Worm (Caenorhabditis elegans) whole organism, L4 larva: Measurements from ENCODE around the gene str-82.

Experiments used
- F49E8.2 ChIP-seq: sonication (generic microtip); optimal IDR thresholded peaks from 2 replicates; lab custom pipeline; 2016; ENCODE audit warnings: missing compliant biosample characterization, mild to moderate bottlenecking, missing genetic modification characterization, borderline replicate concordance
- T20F7.1 ChIP-seq: fragments of 200-800 bp; sonication (Bioruptor generic); optimal IDR thresholded peaks from 2 replicates; lab custom pipeline; 2018; ENCODE audit warnings: mild to moderate bottlenecking, missing genetic modification characterization, missing compliant biosample characterization
- Y48G9A.11 ChIP-seq: fragments of 200-800 bp; sonication (Bioruptor generic); IDR thresholded peaks from 2 replicates; pipeline ENCODE4 v1.3.6; 2022; ENCODE audit warnings: missing genetic modification reagents, missing genetic modification characterization, missing compliant biosample characterization
- Y5F2A.4 ChIP-seq: fragments of 200-800 bp; sonication (Bioruptor generic); optimal IDR thresholded peaks from 2 replicates; lab custom pipeline; 2018; ENCODE audit warnings: mild to moderate bottlenecking, missing genetic modification characterization, missing compliant biosample characterization
- ZK546.5 ChIP-seq, 2 experiments: sonication (generic microtip); optimal IDR thresholded peaks; 2 replicates each; lab custom pipeline; 2017; ENCODE audit warnings: missing biosample characterization in 2 of 2, missing genetic modification characterization in 2 of 2
- aha-1 ChIP-seq: fragments of 150-350 bp; peaks from one replicate; lab custom pipeline; 2014; ENCODE audit warnings: missing biosample characterization, missing genetic modification characterization
- ceh-20 ChIP-seq: fragments of 200-800 bp; sonication (Bioruptor generic); IDR thresholded peaks from 2 replicates; pipeline ENCODE4 v1.3.6; 2022; ENCODE audit warnings: missing genetic modification reagents, missing genetic modification characterization, missing compliant biosample characterization
- ceh-62 ChIP-seq: sonication (generic microtip); optimal IDR thresholded peaks from 2 replicates; lab custom pipeline; 2017; ENCODE audit warnings: missing biosample characterization, missing genetic modification characterization
- daf-16 ChIP-seq, 3 experiments: sonication (generic microtip); optimal IDR thresholded peaks; 2 replicates each; lab custom pipeline; 2016 to 2017; ENCODE audit warnings: missing genetic modification characterization in 3 of 3, missing genetic modification reagents in 3 of 3, mild to moderate bottlenecking in 2 of 3, missing compliant biosample characterization in 2 of 3, missing biosample characterization in 1 of 3, moderate library complexity in 1 of 3
- daf-19 ChIP-seq: fragments of 200-800 bp; sonication (Bioruptor generic); conservative IDR thresholded peaks from 2 replicates; pipeline ENCODE4 v1.3.6; 2022; ENCODE audit warnings: missing genetic modification characterization, missing compliant biosample characterization
- dmd-6 ChIP-seq: fragments of 200-800 bp; sonication (Bioruptor generic); IDR thresholded peaks from 2 replicates; pipeline ENCODE4 v1.3.6; 2022; ENCODE audit warnings: missing genetic modification reagents, missing genetic modification characterization, missing compliant biosample characterization
- dmd-8 ChIP-seq: fragments of 200-800 bp; sonication (Bioruptor generic); IDR thresholded peaks from 2 replicates; pipeline ENCODE4 v1.3.6; 2022; ENCODE audit warnings: missing genetic modification characterization, missing compliant biosample characterization
- dve-1 ChIP-seq: sonication (generic microtip); optimal IDR thresholded peaks from 2 replicates; lab custom pipeline; 2017; ENCODE audit warnings: antibody characterized with exemption, mild to moderate bottlenecking, missing genetic modification characterization, missing compliant biosample characterization; ENCODE audit not compliant: insufficient read depth
- fos-1 ChIP-seq: fragments of 150-350 bp; optimal IDR thresholded peaks from 2 replicates; lab custom pipeline; 2014; ENCODE audit warnings: missing biosample characterization, missing genetic modification characterization
- hlh-11 ChIP-seq: fragments of 200-800 bp; sonication (Bioruptor generic); optimal IDR thresholded peaks from 2 replicates; lab custom pipeline; 2018; ENCODE audit warnings: mild to moderate bottlenecking, missing genetic modification characterization, missing compliant biosample characterization
- jun-1 ChIP-seq: fragments of 150-350 bp; optimal IDR thresholded peaks from 2 replicates; lab custom pipeline; 2014; ENCODE audit warnings: missing biosample characterization, missing genetic modification reagents, missing genetic modification characterization
- lin-13 ChIP-seq: fragments of 150-350 bp; optimal IDR thresholded peaks from 2 replicates; lab custom pipeline; 2014; ENCODE audit warnings: missing biosample characterization, missing genetic modification reagents, missing genetic modification characterization
- lin-29 ChIP-seq: fragments of 200-800 bp; sonication (Bioruptor generic); IDR thresholded peaks from 2 replicates; pipeline ENCODE4 v1.3.6; 2022; ENCODE audit warnings: missing genetic modification reagents, missing genetic modification characterization, missing compliant biosample characterization
- lin-38 ChIP-seq: fragments of 200-800 bp; sonication (Bioruptor generic); IDR thresholded peaks from 2 replicates; pipeline ENCODE4 v1.3.6; 2022; ENCODE audit warnings: missing genetic modification reagents, missing genetic modification characterization, missing compliant biosample characterization
- lsy-2 ChIP-seq, 2 experiments: fragments of 150-350 bp in 1 of 2; sonication (generic microtip) in 1 of 2; optimal IDR thresholded peaks; 2 replicates each; lab custom pipeline; 2014 to 2017; ENCODE audit warnings: missing biosample characterization in 2 of 2, missing genetic modification characterization in 2 of 2
- madf-5 ChIP-seq, 2 experiments: fragments of 200-800 bp; sonication (Bioruptor generic); IDR thresholded peaks; 2 replicates each; pipeline ENCODE4 v1.3.6; 2022; ENCODE audit warnings: missing compliant biosample characterization in 2 of 2, missing genetic modification characterization in 2 of 2
- mep-1 ChIP-seq: fragments of 150-350 bp; sonication (generic microtip); optimal IDR thresholded peaks from 3 replicates; lab custom pipeline; 2014; ENCODE audit warnings: missing biosample characterization, missing genetic modification characterization
- mes-2 ChIP-seq: sonication (generic microtip); optimal IDR thresholded peaks from 2 replicates; lab custom pipeline; 2016; ENCODE audit warnings: missing genotype, mild to moderate bottlenecking, missing genetic modification characterization, missing compliant biosample characterization; ENCODE audit not compliant: poor library complexity, severe bottlenecking
- mxl-2 ChIP-seq: fragments of 200-800 bp; sonication (Bioruptor generic); conservative IDR thresholded peaks from 2 replicates; pipeline ENCODE4 v1.3.6; 2022; ENCODE audit warnings: missing genetic modification reagents, missing genetic modification characterization, missing compliant biosample characterization
- nhr-237 ChIP-seq: sonication (generic microtip); optimal IDR thresholded peaks from 2 replicates; lab custom pipeline; 2017; ENCODE audit warnings: missing biosample characterization, missing genetic modification characterization
- nhr-25 ChIP-seq: sonication (generic microtip); optimal IDR thresholded peaks from 2 replicates; lab custom pipeline; 2017; ENCODE audit warnings: missing genetic modification characterization, mild to moderate bottlenecking, missing compliant biosample characterization, antibody characterized with exemption, moderate library complexity, borderline replicate concordance; ENCODE audit not compliant: insufficient read depth
- nhr-41 ChIP-seq: fragments of 200-800 bp; sonication (Bioruptor generic); IDR thresholded peaks from 2 replicates; pipeline ENCODE4 v1.3.6; 2022; ENCODE audit warnings: missing genetic modification reagents, missing genetic modification characterization, missing compliant biosample characterization
- nhr-48 ChIP-seq: sonication (generic microtip); optimal IDR thresholded peaks from 2 replicates; lab custom pipeline; 2016; ENCODE audit warnings: mild to moderate bottlenecking, missing genetic modification characterization, missing compliant biosample characterization
- saeg-2 ChIP-seq: fragments of 200-800 bp; sonication (Bioruptor generic); IDR thresholded peaks from 2 replicates; pipeline ENCODE4 v1.3.6; 2022; ENCODE audit warnings: missing genetic modification reagents, missing genetic modification characterization, missing compliant biosample characterization
- set-16 ChIP-seq: fragments of 200-800 bp; sonication (Bioruptor generic); IDR thresholded peaks from 2 replicates; pipeline ENCODE4 v1.3.6; 2022; ENCODE audit warnings: missing genetic modification reagents, missing genetic modification characterization, missing compliant biosample characterization
- skn-1 ChIP-seq: fragments of 150-350 bp; optimal IDR thresholded peaks from 2 replicates; lab custom pipeline; 2014; ENCODE audit warnings: missing biosample characterization, missing genetic modification characterization
- snpc-1.2 ChIP-seq: fragments of 200-800 bp; sonication (Bioruptor generic); IDR thresholded peaks from 2 replicates; pipeline ENCODE4 v1.3.6; 2022; ENCODE audit warnings: missing genetic modification reagents, missing genetic modification characterization, missing compliant biosample characterization
- snpc-4 ChIP-seq: fragments of 150-350 bp; optimal IDR thresholded peaks from 2 replicates; lab custom pipeline; 2014; ENCODE audit warnings: missing biosample characterization, missing genetic modification characterization
- spr-1 ChIP-seq: sonication (generic microtip); optimal IDR thresholded peaks from 2 replicates; lab custom pipeline; 2016; ENCODE audit warnings: mild to moderate bottlenecking, missing genetic modification characterization, missing compliant biosample characterization
- tag-97 ChIP-seq: fragments of 200-800 bp; sonication (Bioruptor generic); IDR thresholded peaks from 2 replicates; pipeline ENCODE4 v1.3.6; 2022; ENCODE audit warnings: missing genetic modification characterization, missing compliant biosample characterization
- tra-1 ChIP-seq: fragments of 200-800 bp; sonication (Bioruptor generic); IDR thresholded peaks from 2 replicates; pipeline ENCODE4 v1.3.6; 2022; ENCODE audit warnings: missing genetic modification reagents, missing genetic modification characterization, missing compliant biosample characterization
- ztf-7 ChIP-seq: fragments of 150-350 bp; optimal IDR thresholded peaks from 2 replicates; lab custom pipeline; 2014; ENCODE audit warnings: missing biosample characterization, missing genetic modification characterization

Gene str-82

DNA sequence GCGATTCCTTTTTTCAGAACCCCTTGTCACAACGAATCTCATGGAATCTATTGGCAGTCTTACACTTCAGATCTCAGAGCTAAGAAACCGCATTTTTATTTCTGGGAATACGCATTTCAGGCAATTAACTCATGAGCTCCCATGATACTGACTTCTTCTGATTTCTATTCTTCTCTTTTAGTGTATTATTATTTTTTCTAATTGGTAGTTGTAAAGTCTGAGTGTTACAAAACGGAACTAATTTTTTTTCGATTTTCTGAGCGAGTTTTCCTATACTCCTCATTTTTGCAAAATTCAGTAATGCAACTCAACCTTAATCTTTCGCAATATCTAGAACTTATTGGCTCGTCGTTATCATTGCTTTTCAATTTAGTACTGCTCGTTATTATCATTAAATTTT lies at the start of gene str-82:
Gene str-82, plus strand, starts transcription at position 301 of the 400 bp plus-strand sequence.
- TF ChIP-seq tag-97 (GFP tag; lab: Robert Waterston, UW) (no peak), ceh-20 (GFP tag; lab: Robert Waterston, UW) (no peak), nhr-25 (tag; lab: Kevin White, UChicago) (no peak), mxl-2 (GFP tag; lab: Robert Waterston, UW) (no peak), dmd-8 (GFP tag; lab: Robert Waterston, UW) (no peak), nhr-48 (tag; lab: Kevin White, UChicago) (no peak), ztf-7 (tag; lab: Kevin White, UChicago) (no peak), ceh-62 (tag; lab: Kevin White, UChicago) (no peak), Y5F2A.4 (GFP tag; lab: Kevin White, UChicago) (no peak), daf-16 (GFP tag; optimal IDR thresholded peaks at IDR 0.05; lab: Kevin White, UChicago) (no peak), daf-16 (tag; optimal IDR thresholded peaks at IDR 0.05; lab: Kevin White, UChicago) (no peak), dve-1 (no peak), lin-29 (no peak), daf-19 (GFP tag; lab: Robert Waterston, UW) (no peak), jun-1 (tag; lab: Kevin White, UChicago) (no peak), Y48G9A.11 (no peak), dmd-6 (GFP tag; lab: Robert Waterston, UW) (no peak), snpc-4 (tag; lab: Kevin White, UChicago) (no peak), ZK546.5 (tag; optimal IDR thresholded peaks at IDR 0.05; lab: Kevin White, UChicago) (no peak)

DNA sequence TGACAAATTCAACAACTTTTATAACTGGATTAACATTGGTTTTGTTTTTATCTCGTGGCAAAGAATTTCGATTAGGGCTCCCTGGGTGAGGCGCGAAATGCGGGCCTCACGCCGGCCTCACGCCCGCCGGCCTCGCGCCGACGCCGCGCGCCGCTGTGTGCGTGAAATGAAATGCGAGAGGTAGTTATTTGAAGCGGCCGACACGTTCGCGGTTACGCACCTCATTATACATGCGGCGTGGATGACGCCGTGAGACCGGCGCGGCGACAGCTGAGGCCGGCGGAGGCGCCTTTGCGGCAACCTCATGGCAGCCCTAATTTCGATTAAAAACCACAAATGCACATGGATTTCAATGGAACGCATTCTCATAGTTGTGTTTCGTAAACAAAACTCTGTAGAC lies 46.9 kb upstream of the str-82 start:
- TF ChIP-seq mes-2 (tag; lab: Kevin White, UChicago) (no peak), set-16 (GFP tag; lab: Robert Waterston, UW) (peak; percentile 92), madf-5 (GFP tag; IDR thresholded peaks at IDR 0.05; lab: Robert Waterston, UW) (0 out of 4 replicates have a peak, but pooled peaks of 1 of the 2 experiments have one; percentile 8), nhr-237 (tag; lab: Kevin White, UChicago) (no peak), T20F7.1 (GFP tag; lab: Kevin White, UChicago) (no peak)

DNA sequence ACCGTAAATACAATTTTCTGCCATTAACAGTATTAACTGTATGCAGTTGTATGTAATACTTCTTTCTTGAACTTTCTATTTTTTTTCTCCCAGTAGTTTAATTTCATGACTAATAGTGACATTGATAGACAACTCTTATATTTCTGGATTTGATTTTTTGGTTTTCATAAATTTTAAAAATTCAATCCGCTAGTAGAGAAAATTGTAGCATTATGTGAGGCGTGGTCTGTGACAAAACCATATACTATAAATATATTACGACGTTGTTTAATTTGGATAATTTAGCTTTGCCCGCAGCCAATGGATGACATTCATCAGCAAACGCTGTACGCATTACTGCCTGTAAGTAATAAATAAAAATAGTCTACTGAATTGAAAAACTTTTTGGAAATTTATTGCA lies 45.4 kb upstream of the str-82 start, which contains the start of gene srx-64:
Gene srx-64, plus strand, starts transcription at position 301 of the 400 bp plus-strand sequence.
- TF ChIP-seq F49E8.2 (tag; lab: Kevin White, UChicago) (no peak), saeg-2 (GFP tag; lab: Robert Waterston, UW) (no peak), dmd-6 (GFP tag; lab: Robert Waterston, UW) (no peak), ceh-62 (tag; lab: Kevin White, UChicago) (no peak), tra-1 (GFP tag; lab: Robert Waterston, UW) (no peak), lin-13 (GFP tag; lab: Kevin White, UChicago) (no peak), dmd-8 (GFP tag; lab: Robert Waterston, UW) (no peak), dve-1 (no peak), fos-1 (tag; lab: Kevin White, UChicago) (no peak), nhr-41 (no peak), hlh-11 (tag; lab: Kevin White, UChicago) (no peak), daf-19 (GFP tag; lab: Robert Waterston, UW) (no peak), mep-1 (tag; lab: Kevin White, UChicago) (no peak), spr-1 (no peak), snpc-4 (tag; lab: Kevin White, UChicago) (no peak), ztf-7 (tag; lab: Kevin White, UChicago) (no peak), snpc-1.2 (GFP tag; lab: Robert Waterston, UW) (no peak)

DNA sequence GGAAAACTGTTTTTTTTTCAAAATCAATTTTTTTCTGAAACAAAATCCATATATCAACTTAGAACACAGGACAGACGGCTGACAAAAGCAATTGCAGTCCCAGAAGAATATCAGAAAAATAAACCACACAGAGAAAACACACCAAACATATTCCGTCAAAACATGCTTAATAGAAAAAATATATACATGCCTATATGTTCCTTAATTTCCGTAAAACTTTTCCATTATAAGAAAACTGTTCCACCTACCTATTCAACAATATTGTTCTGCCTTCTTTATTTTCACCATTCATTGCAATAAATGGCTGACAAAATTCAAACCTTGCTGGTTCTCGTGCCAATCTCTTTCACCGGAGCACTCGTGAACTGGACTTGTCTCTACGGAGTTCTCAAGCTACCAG lies 43.1 kb upstream of the str-82 start, which contains the start of gene srx-63:
Gene srx-63, plus strand, starts transcription at position 301 of the 400 bp plus-strand sequence.
- no peak for TF ChIP-seq skn-1 (tag; lab: Kevin White, UChicago)
- no peak for TF ChIP-seq lsy-2 (tag; optimal IDR thresholded peaks at IDR 0.05; lab: Kevin White, UChicago)
- TF ChIP-seq ZK546.5 (tag; optimal IDR thresholded peaks at IDR 0.05; lab: Kevin White, UChicago) = no peak
- TF ChIP-seq spr-1 = no peak
- TF ChIP-seq lin-38 (GFP tag; lab: Robert Waterston, UW) = no peak
- TF ChIP-seq dmd-8 (GFP tag; lab: Robert Waterston, UW) = no peak
- no peak for TF ChIP-seq aha-1 (tag; lab: Kevin White, UChicago)
